Worm (Caenorhabditis elegans) whole organism, L3 larva: Measurements from ENCODE around the gene lgc-55.

Experiments
- R02D3.7 ChIP-seq: fragments of 150-350 bp; optimal IDR thresholded peaks from 2 replicates; lab custom pipeline; 2014; ENCODE audit warnings: missing biosample characterization, missing genetic modification characterization
- ZK546.5 ChIP-seq: sonication (generic microtip); optimal IDR thresholded peaks from 2 replicates; lab custom pipeline; 2017; ENCODE audit warnings: missing biosample characterization, missing genetic modification characterization
- aly-2 ChIP-seq: fragments of 150-350 bp; optimal IDR thresholded peaks from 2 replicates; lab custom pipeline; 2014; ENCODE audit warnings: missing biosample characterization, missing genetic modification characterization
- ceh-28 ChIP-seq: fragments of 150-350 bp; optimal IDR thresholded peaks from 2 replicates; lab custom pipeline; 2014; ENCODE audit warnings: missing biosample characterization, missing genetic modification reagents, missing genetic modification characterization
- ceh-82 ChIP-seq: fragments of 150-350 bp; optimal IDR thresholded peaks from 2 replicates; lab custom pipeline; 2014; ENCODE audit warnings: missing biosample characterization, missing genetic modification characterization
- daf-12 ChIP-seq: fragments of 150-350 bp; optimal IDR thresholded peaks from 2 replicates; lab custom pipeline; 2014; ENCODE audit warnings: missing biosample characterization, missing genetic modification reagents, missing genetic modification characterization
- egl-27 ChIP-seq: sonication (generic microtip); optimal IDR thresholded peaks from 4 replicates; lab custom pipeline; 2017; ENCODE audit warnings: missing biosample characterization, missing genetic modification reagents, missing genetic modification characterization
- egl-5 ChIP-seq: fragments of 150-350 bp; optimal IDR thresholded peaks from 2 replicates; lab custom pipeline; 2017; ENCODE audit warnings: missing biosample characterization, missing genetic modification reagents, missing genetic modification characterization, inconsistent platforms
- elt-1 ChIP-seq: fragments of 150-350 bp; optimal IDR thresholded peaks from 2 replicates; lab custom pipeline; 2014; ENCODE audit warnings: missing biosample characterization, missing genetic modification characterization
- elt-2 ChIP-seq: sonication (generic microtip); optimal IDR thresholded peaks from 2 replicates; lab custom pipeline; 2016; ENCODE audit warnings: missing genetic modification reagents, mild to moderate bottlenecking, missing genetic modification characterization, missing compliant biosample characterization
- fkh-10 ChIP-seq: sonication (generic microtip); optimal IDR thresholded peaks from 2 replicates; lab custom pipeline; 2017; ENCODE audit warnings: missing biosample characterization, missing genetic modification reagents, missing genetic modification characterization
- hmg-11 ChIP-seq: sonication (generic microtip); optimal IDR thresholded peaks from 2 replicates; lab custom pipeline; 2016; ENCODE audit warnings: missing genetic modification characterization, missing compliant biosample characterization
- lin-39 ChIP-seq: fragments of 150-350 bp; optimal IDR thresholded peaks from 2 replicates; lab custom pipeline; 2018; ENCODE audit warnings: missing biosample characterization, missing genetic modification reagents, missing genetic modification characterization
- mdl-1 ChIP-seq: fragments of 150-350 bp; optimal IDR thresholded peaks from 2 replicates; lab custom pipeline; 2014; ENCODE audit warnings: missing biosample characterization, missing genetic modification characterization
- mml-1 ChIP-seq: fragments of 150-350 bp; sonication (generic microtip); optimal IDR thresholded peaks from 3 replicates; lab custom pipeline; 2014; ENCODE audit warnings: missing biosample characterization, missing genetic modification characterization
- nhr-11 ChIP-seq: fragments of 150-350 bp; optimal IDR thresholded peaks from 2 replicates; lab custom pipeline; 2014; ENCODE audit warnings: missing biosample characterization, missing genetic modification characterization
- nhr-23 ChIP-seq: fragments of 150-350 bp; optimal IDR thresholded peaks from 2 replicates; lab custom pipeline; 2014; ENCODE audit warnings: missing biosample characterization, missing genetic modification reagents, missing genetic modification characterization
- nhr-237 ChIP-seq: fragments of 150-350 bp; optimal IDR thresholded peaks from 2 replicates; lab custom pipeline; 2014; ENCODE audit warnings: missing biosample characterization, missing genetic modification characterization
- nhr-43 ChIP-seq: sonication (generic microtip); optimal IDR thresholded peaks from 2 replicates; lab custom pipeline; 2016; ENCODE audit warnings: mild to moderate bottlenecking, missing genetic modification characterization, missing compliant biosample characterization; ENCODE audit not compliant: poor library complexity, severe bottlenecking
- nhr-67 ChIP-seq: fragments of 150-350 bp; optimal IDR thresholded peaks from 2 replicates; lab custom pipeline; 2014; ENCODE audit warnings: missing biosample characterization, missing genetic modification characterization
- nhr-76 ChIP-seq: fragments of 150-350 bp; sonication (generic microtip); optimal IDR thresholded peaks from 5 replicates; lab custom pipeline; 2014; ENCODE audit warnings: missing biosample characterization, missing genetic modification characterization
- nhr-77 ChIP-seq: fragments of 150-350 bp; optimal IDR thresholded peaks from 2 replicates; lab custom pipeline; 2014; ENCODE audit warnings: missing biosample characterization, missing genetic modification characterization
- pha-4 ChIP-seq: fragments of 150-350 bp; optimal IDR thresholded peaks from 2 replicates; lab custom pipeline; 2014; ENCODE audit warnings: missing biosample characterization, missing genetic modification reagents, missing genetic modification characterization
- pqm-1 ChIP-seq: fragments of 150-350 bp; optimal IDR thresholded peaks from 2 replicates; lab custom pipeline; 2017; ENCODE audit warnings: missing biosample characterization, missing genetic modification characterization, inconsistent platforms
- sea-2 ChIP-seq: fragments of 150-350 bp; sonication (generic microtip); optimal IDR thresholded peaks from 4 replicates; lab custom pipeline; 2014; ENCODE audit warnings: missing biosample characterization, missing genetic modification reagents, missing genetic modification characterization
- snpc-4 ChIP-seq: fragments of 150-350 bp; optimal IDR thresholded peaks from 2 replicates; lab custom pipeline; 2014; ENCODE audit warnings: missing biosample characterization, missing genetic modification characterization
- tbx-2 ChIP-seq: sonication (generic microtip); optimal IDR thresholded peaks from 2 replicates; lab custom pipeline; 2016; ENCODE audit warnings: mild to moderate bottlenecking, missing genetic modification characterization, missing compliant biosample characterization
- unc-39 ChIP-seq: sonication (generic microtip); optimal IDR thresholded peaks from 4 replicates; lab custom pipeline; 2017; ENCODE audit warnings: missing biosample characterization, missing genetic modification characterization
- unc-62 ChIP-seq: fragments of 150-350 bp; sonication (generic microtip); optimal IDR thresholded peaks from 4 replicates; lab custom pipeline; 2014; ENCODE audit warnings: missing biosample characterization, missing genetic modification reagents, missing genetic modification characterization
- zag-1 ChIP-seq: fragments of 150-350 bp; optimal IDR thresholded peaks from 2 replicates; lab custom pipeline; 2014; ENCODE audit warnings: missing biosample characterization, missing genetic modification characterization
- ztf-11 ChIP-seq: fragments of 150-350 bp; optimal IDR thresholded peaks from 2 replicates; lab custom pipeline; 2014; ENCODE audit warnings: missing biosample characterization, missing genetic modification characterization

Gene lgc-55

DNA sequence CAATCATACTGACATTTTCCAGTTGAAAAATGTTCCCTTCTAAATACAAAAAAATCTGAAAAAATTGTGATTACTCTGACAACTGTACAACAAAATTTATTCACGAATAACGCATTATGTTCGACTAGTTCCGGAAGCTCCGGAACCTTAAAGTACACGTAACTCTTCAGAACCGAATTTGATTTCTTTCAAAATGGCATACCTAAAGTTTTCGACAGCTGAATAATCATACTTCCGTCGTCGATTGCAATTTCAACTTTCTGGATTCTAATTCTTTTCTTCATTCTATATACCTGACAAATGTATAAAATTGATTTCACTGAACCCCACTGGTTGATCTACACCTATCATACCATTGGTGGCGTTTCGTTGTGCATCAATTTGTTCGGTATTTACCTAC is 35.2 kb upstream of the lgc-55 start, which contains the start of gene sri-67:
sri-67 (plus strand) TSS at position 301 of the 400 bp plus-strand sequence.
- TF ChIP-seq unc-62 (GFP tag; lab: Kevin White, UChicago) (no peak), nhr-76 (tag; lab: Kevin White, UChicago) (no peak), egl-27 (no peak), pqm-1 (tag; lab: Kevin White, UChicago) (no peak), aly-2 (no peak), daf-12 (no peak), ztf-11 (tag; lab: Kevin White, UChicago) (no peak), mml-1 (tag; lab: Kevin White, UChicago) (no peak), elt-1 (no peak), fkh-10 (GFP tag; lab: Kevin White, UChicago) (no peak), nhr-77 (no peak), sea-2 (GFP tag; lab: Kevin White, UChicago) (no peak), R02D3.7 (tag; lab: Kevin White, UChicago) (no peak), nhr-23 (tag; lab: Kevin White, UChicago) (no peak), egl-5 (tag; lab: Kevin White, UChicago) (no peak), elt-2 (tag; lab: Kevin White, UChicago) (no peak)
- TF ChIP-seq, all 47 proteins: peak for 0

DNA sequence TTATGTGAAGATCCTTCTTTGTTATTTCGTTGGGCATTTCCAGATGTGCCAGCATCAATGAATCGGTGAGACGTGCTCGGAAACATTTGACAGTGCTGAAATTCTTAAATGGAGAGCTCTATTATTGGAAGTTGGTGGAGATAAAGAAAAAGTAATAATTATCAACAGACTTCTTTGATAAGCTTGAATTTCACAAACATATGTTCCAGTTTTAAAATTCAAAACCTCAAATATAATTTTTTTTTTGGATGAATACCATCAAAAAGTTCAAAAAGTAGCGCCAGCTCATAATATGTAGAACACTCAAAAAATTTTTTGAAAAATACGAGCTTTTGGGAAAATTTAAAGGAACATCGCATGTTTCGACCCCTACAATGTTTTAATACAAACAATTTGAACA is 28.8 kb upstream of the lgc-55 start, which contains the start of gene Y60A3A.25:
Y60A3A.25 (minus strand) TSS at position 101 of the 400 bp plus-strand sequence.
- no peak for TF ChIP-seq nhr-11 (tag; lab: Kevin White, UChicago)
- no peak for TF ChIP-seq ceh-28
- TF ChIP-seq R02D3.7 (tag; lab: Kevin White, UChicago): no peak
- TF ChIP-seq mml-1 (tag; lab: Kevin White, UChicago): no peak
- TF ChIP-seq snpc-4 (tag; lab: Kevin White, UChicago): no peak
- no peak for TF ChIP-seq nhr-77
- TF ChIP-seq nhr-43 (tag; lab: Kevin White, UChicago): no peak
- TF ChIP-seq egl-27: no peak
- no peak for TF ChIP-seq ZK546.5 (tag; lab: Kevin White, UChicago)
- TF ChIP-seq nhr-237: no peak
- no peak for TF ChIP-seq nhr-23 (tag; lab: Kevin White, UChicago)
- TF ChIP-seq unc-62 (GFP tag; lab: Kevin White, UChicago): no peak

DNA sequence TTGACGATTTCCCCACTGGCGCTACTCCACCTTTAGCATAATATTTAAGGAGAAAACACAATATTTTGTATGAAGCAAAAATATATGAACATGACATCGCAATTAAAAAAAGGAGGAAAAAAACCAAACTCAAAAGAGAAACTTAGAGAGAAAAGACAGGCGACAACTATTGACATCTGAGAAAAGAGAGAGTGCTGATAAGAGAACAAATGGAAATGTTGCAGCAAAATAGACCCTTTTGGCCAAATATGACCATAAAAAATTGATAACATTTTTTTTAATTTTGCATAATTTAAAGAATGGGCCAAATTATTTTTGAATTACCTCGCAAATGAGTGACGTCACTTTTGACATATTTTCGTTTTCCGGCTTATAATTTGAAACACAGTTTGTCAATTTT is 28.2 kb upstream of the lgc-55 start:
- TF ChIP-seq hmg-11 (no peak), pqm-1 (tag; lab: Kevin White, UChicago) (peak; percentile 12), elt-2 (tag; lab: Kevin White, UChicago) (peak; percentile 64)

DNA sequence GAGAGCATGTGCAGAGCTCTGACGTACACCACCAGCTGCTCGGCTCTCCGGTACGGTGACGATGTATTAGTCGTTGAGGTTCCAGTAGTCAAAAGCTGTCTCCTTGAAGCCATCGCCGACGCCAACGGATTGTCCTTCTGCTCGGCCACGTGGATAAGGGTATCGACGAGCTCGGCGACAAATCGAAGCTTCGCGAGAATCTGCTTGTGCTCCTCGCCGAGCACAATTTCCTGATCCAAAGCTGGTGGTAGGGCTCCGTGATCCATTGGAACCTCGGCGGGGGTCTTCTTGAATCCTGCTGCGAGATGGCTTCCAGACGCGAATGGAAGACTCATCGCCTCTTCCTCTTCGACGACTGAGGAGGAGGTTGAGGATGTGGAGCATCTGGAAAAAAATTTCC is 25.4 kb upstream of the lgc-55 start:
- no peak for TF ChIP-seq mdl-1
- no peak for TF ChIP-seq ZK546.5 (tag; lab: Kevin White, UChicago)
- no peak for TF ChIP-seq pqm-1 (tag; lab: Kevin White, UChicago)
- no peak for TF ChIP-seq sea-2 (GFP tag; lab: Kevin White, UChicago)
- TF ChIP-seq mml-1 (tag; lab: Kevin White, UChicago): no peak
- TF ChIP-seq lin-39 (tag; lab: Kevin White, UChicago): no peak
- no peak for TF ChIP-seq tbx-2 (tag; lab: Kevin White, UChicago)
- no peak for TF ChIP-seq nhr-11 (tag; lab: Kevin White, UChicago)
- no peak for TF ChIP-seq zag-1
- no peak for TF ChIP-seq pha-4 (tag; lab: Kevin White, UChicago)

DNA sequence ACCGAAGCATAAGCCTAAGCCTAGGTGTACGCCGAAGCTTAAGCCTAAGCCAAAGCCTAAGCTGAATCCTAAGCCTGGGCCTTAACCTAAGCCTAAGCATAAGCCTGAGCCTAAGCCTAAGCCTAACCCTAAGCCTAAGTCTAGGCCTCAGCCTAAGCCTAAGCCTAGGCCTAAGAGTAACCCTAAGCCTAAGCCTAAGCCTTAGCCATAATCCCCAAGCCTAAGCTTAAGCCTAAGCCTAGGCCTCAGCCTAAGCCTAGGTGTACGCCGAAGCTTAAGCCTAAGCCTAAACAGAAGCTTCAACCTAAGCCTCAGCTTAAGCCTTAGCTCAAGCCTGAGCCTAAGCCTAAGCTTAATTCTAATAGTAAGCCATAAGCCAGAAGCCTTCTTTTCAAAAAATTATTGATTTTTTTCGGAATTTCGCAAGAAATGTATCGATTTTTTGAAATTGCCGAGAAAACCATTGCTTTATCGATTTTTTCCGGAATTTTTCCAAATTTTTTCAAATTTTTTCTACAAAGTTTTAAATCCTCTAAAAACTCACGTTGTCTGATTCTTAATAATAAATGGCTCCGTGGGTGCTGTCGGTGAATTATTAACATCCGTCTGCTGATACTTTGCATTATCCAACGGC is 24.5 kb upstream of the lgc-55 start:
- TF ChIP-seq ceh-28 (peak; percentile 78), unc-39 (tag; lab: Kevin White, UChicago) (no peak)

DNA sequence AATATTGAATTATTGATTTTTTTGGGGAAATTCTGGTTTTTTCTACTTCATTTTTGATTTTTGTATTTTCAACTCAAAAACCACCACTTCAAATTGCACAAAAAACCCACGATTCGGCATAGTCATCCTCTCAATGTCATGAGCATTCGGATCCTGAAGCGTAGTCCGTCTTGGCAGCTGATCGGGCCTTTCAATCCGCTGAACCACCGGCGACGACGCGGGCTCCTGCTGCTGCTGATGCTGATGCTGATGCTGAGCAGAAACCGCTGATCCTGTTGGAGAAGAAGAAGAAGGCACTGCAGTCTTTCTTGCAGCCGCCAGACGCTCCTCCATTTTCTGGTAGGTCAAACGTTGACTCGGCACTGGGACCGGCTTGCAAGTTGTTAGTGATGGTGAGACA is 23.7 kb upstream of the lgc-55 start:
- no peak for TF ChIP-seq ceh-28
- TF ChIP-seq ztf-11 (tag; lab: Kevin White, UChicago): no peak
- TF ChIP-seq nhr-67 (tag; lab: Kevin White, UChicago): no peak
- no peak for TF ChIP-seq mdl-1
- TF ChIP-seq nhr-237: no peak
- TF ChIP-seq ceh-82: no peak
- no peak for TF ChIP-seq lin-39 (tag; lab: Kevin White, UChicago)
